Worm (Caenorhabditis elegans): ENCODE data around the gene hot-2.

- TF ChIP-seq him-1 (tag; optimal IDR thresholded peaks at IDR 0.05) (no peak), W03F9.2 (tag; optimal IDR thresholded peaks at IDR 0.05) (no peak)
Observed at ce11 chrV:19217104-19217503, 42.5 kb downstream of the hot-2 start, which contains the start of gene srr-2.
